Fruit fly (Drosophila melanogaster): Measurements from ENCODE around the gene mei-217.

- TF ChIP-seq CG8478 (optimal IDR thresholded peaks at IDR 0.05) = no peak
- TF ChIP-seq CTCF (optimal IDR thresholded peaks at IDR 0.05) = no peak
Observed at dm6 chrX:17186432-17186831, 43.6 kb upstream of the mei-217 start.

All from S2 (cell line).